Worm (Caenorhabditis elegans) whole organism, late embryonic: ENCODE measurements around the gene Y97E10AR.6.

Source experiments
- K02D7.2 ChIP-seq: sonication (generic microtip); optimal IDR thresholded peaks from 2 replicates; lab custom pipeline; 2017; ENCODE audit warnings: mild to moderate bottlenecking, missing genetic modification characterization, missing compliant biosample characterization
- Y22D7AL.16 ChIP-seq: sonication (generic microtip); optimal IDR thresholded peaks from 2 replicates; lab custom pipeline; 2016; ENCODE audit warnings: missing genetic modification characterization, missing compliant biosample characterization
- ahr-1 ChIP-seq: sonication (generic microtip); optimal IDR thresholded peaks from 2 replicates; lab custom pipeline; 2016; ENCODE audit warnings: missing genetic modification characterization, missing compliant biosample characterization
- ama-1 ChIP-seq: fragments of 150-350 bp; optimal IDR thresholded peaks from 2 replicates; lab custom pipeline; 2014
- ceh-14 ChIP-seq: sonication (generic microtip); optimal IDR thresholded peaks from 2 replicates; lab custom pipeline; 2016; ENCODE audit warnings: missing genotype, missing genetic modification characterization, missing compliant biosample characterization
- ceh-2 ChIP-seq: sonication (generic microtip); optimal IDR thresholded peaks from 2 replicates; lab custom pipeline; 2016; ENCODE audit warnings: missing genotype, missing genetic modification characterization, missing compliant biosample characterization
- ceh-22 ChIP-seq: sonication (generic microtip); optimal IDR thresholded peaks from 2 replicates; lab custom pipeline; 2017; ENCODE audit warnings: missing biosample characterization, missing genetic modification characterization
- ceh-30 ChIP-seq: fragments of 150-350 bp; optimal IDR thresholded peaks from 2 replicates; lab custom pipeline; 2014; ENCODE audit warnings: missing biosample characterization, missing genetic modification characterization
- ceh-31 ChIP-seq: sonication (generic microtip); optimal IDR thresholded peaks from 2 replicates; lab custom pipeline; 2016; ENCODE audit warnings: missing genetic modification characterization, missing compliant biosample characterization
- ceh-34 ChIP-seq: sonication (generic microtip); optimal IDR thresholded peaks from 2 replicates; lab custom pipeline; 2016; ENCODE audit warnings: mild to moderate bottlenecking, missing genetic modification characterization, missing compliant biosample characterization
- ceh-48 ChIP-seq: sonication (generic microtip); optimal IDR thresholded peaks from 2 replicates; lab custom pipeline; 2016; ENCODE audit warnings: missing genetic modification characterization, inconsistent platforms, missing compliant biosample characterization
- che-1 ChIP-seq: sonication (generic microtip); optimal IDR thresholded peaks from 2 replicates; lab custom pipeline; 2016; ENCODE audit warnings: mild to moderate bottlenecking, missing genetic modification characterization, missing compliant biosample characterization
- elt-2 ChIP-seq: sonication (generic microtip); optimal IDR thresholded peaks from 2 replicates; lab custom pipeline; 2016; ENCODE audit warnings: missing genetic modification reagents, missing genetic modification characterization, missing compliant biosample characterization
- elt-4 ChIP-seq: sonication (generic microtip); optimal IDR thresholded peaks from 2 replicates; lab custom pipeline; 2016; ENCODE audit warnings: missing genetic modification characterization, missing compliant biosample characterization
- ets-4 ChIP-seq: sonication (generic microtip); optimal IDR thresholded peaks from 2 replicates; lab custom pipeline; 2016; ENCODE audit warnings: missing genetic modification characterization, missing compliant biosample characterization
- gmeb-2 ChIP-seq: sonication (generic microtip); optimal IDR thresholded peaks from 2 replicates; lab custom pipeline; 2016; ENCODE audit warnings: missing genetic modification characterization, inconsistent platforms, missing compliant biosample characterization
- hlh-13 ChIP-seq: fragments of 200-800 bp; sonication (Bioruptor generic); optimal IDR thresholded peaks from 2 replicates; lab custom pipeline; 2018; ENCODE audit warnings: mild to moderate bottlenecking, missing genetic modification characterization, missing compliant biosample characterization
- hlh-15 ChIP-seq: sonication (generic microtip); optimal IDR thresholded peaks from 2 replicates; lab custom pipeline; 2016; ENCODE audit warnings: missing genetic modification characterization, missing compliant biosample characterization
- hlh-30 ChIP-seq: sonication (generic microtip); optimal IDR thresholded peaks from 2 replicates; lab custom pipeline; 2017; ENCODE audit warnings: antibody characterized with exemption, missing genetic modification characterization, missing compliant biosample characterization; ENCODE audit not compliant: insufficient read depth
- lin-11 ChIP-seq: fragments of 200-800 bp; sonication (Bioruptor generic); optimal IDR thresholded peaks from 2 replicates; lab custom pipeline; 2018; ENCODE audit warnings: mild to moderate bottlenecking, missing genetic modification characterization, missing compliant biosample characterization
- madf-2 ChIP-seq: sonication (generic microtip); optimal IDR thresholded peaks from 2 replicates; lab custom pipeline; 2017; ENCODE audit warnings: missing genetic modification characterization, missing compliant biosample characterization
- nhr-11 ChIP-seq: fragments of 150-350 bp; optimal IDR thresholded peaks from 2 replicates; lab custom pipeline; 2014; ENCODE audit warnings: missing biosample characterization, missing genetic modification characterization
- odd-2 ChIP-seq: sonication (generic microtip); optimal IDR thresholded peaks from 2 replicates; lab custom pipeline; 2017; ENCODE audit warnings: antibody characterized with exemption, mild to moderate bottlenecking, missing genetic modification characterization, missing compliant biosample characterization
- pag-3 ChIP-seq: sonication (generic microtip); optimal IDR thresholded peaks from 2 replicates; lab custom pipeline; 2016; ENCODE audit warnings: missing compliant biosample characterization, missing genetic modification characterization, borderline replicate concordance
- pha-2 ChIP-seq: sonication (generic microtip); optimal IDR thresholded peaks from 2 replicates; lab custom pipeline; 2017; ENCODE audit warnings: mild to moderate bottlenecking, missing genetic modification characterization, missing compliant biosample characterization
- pqm-1 ChIP-seq: sonication (generic microtip); optimal IDR thresholded peaks from 2 replicates; lab custom pipeline; 2016; ENCODE audit warnings: missing genetic modification characterization, missing compliant biosample characterization
- pros-1 ChIP-seq: fragments of 150-350 bp; optimal IDR thresholded peaks from 2 replicates; lab custom pipeline; 2014; ENCODE audit warnings: missing biosample characterization, missing genetic modification reagents, missing genetic modification characterization
- rnt-1 ChIP-seq: sonication (generic microtip); optimal IDR thresholded peaks from 2 replicates; lab custom pipeline; 2016; ENCODE audit warnings: missing genetic modification characterization, missing compliant biosample characterization
- sox-4 ChIP-seq: sonication (generic microtip); optimal IDR thresholded peaks from 2 replicates; lab custom pipeline; 2017; ENCODE audit warnings: mild to moderate bottlenecking, missing genetic modification characterization, inconsistent platforms, missing compliant biosample characterization
- syd-9 ChIP-seq: sonication (generic microtip); optimal IDR thresholded peaks from 2 replicates; lab custom pipeline; 2016; ENCODE audit warnings: mild to moderate bottlenecking, missing genetic modification characterization, moderate library complexity, missing compliant biosample characterization
- tbx-2 ChIP-seq: sonication (generic microtip); optimal IDR thresholded peaks from 2 replicates; lab custom pipeline; 2016; ENCODE audit warnings: missing genetic modification characterization, missing compliant biosample characterization
- unc-3 ChIP-seq, 2 experiments: fragments of 200-800 bp in 1 of 2; sonication (Bioruptor generic) in 1 of 2; sonication (generic microtip) in 1 of 2; conservative IDR thresholded peaks in 1 of 2; optimal IDR thresholded peaks in 1 of 2; 2 replicates each; pipeline versions ENCODE4 v1.3.6 to Lab custom; 2016 to 2022; ENCODE audit warnings: missing compliant biosample characterization in 2 of 2, missing genetic modification characterization in 2 of 2, missing genetic modification reagents in 1 of 2
- unc-55 ChIP-seq: sonication (generic microtip); optimal IDR thresholded peaks from 2 replicates; lab custom pipeline; 2017; ENCODE audit warnings: missing biosample characterization, missing genetic modification reagents, missing genetic modification characterization
- zip-5 ChIP-seq: sonication (generic microtip); optimal IDR thresholded peaks from 2 replicates; lab custom pipeline; 2016; ENCODE audit warnings: missing genetic modification characterization, missing compliant biosample characterization

Y97E10AR.6 gene

ce11 chrV:8044957-8045356 is 31.2 kb upstream of the Y97E10AR.6 start:
- TF ChIP-seq ceh-14 (tag; lab: Kevin White, UChicago), result no peak
- no peak for TF ChIP-seq syd-9 (tag; lab: Kevin White, UChicago)
- TF ChIP-seq rnt-1, result no peak
- no peak for TF ChIP-seq unc-3 (GFP tag; conservative IDR thresholded peaks at IDR 0.05; lab: Robert Waterston, UW)
- TF ChIP-seq unc-3 (tag; optimal IDR thresholded peaks at IDR 0.05; lab: Kevin White, UChicago), result no peak
- no peak for TF ChIP-seq elt-2
- TF ChIP-seq hlh-30, result no peak
- no peak for TF ChIP-seq zip-5
- no peak for TF ChIP-seq hlh-15 (tag; lab: Kevin White, UChicago)
- no peak for TF ChIP-seq ceh-22 (tag; lab: Kevin White, UChicago)
- no peak for TF ChIP-seq hlh-13 (GFP tag; lab: Kevin White, UChicago)
- TF ChIP-seq, all 69 proteins: peak for 0

ce11 chrV:8043664-8044063 is 29.9 kb upstream of the Y97E10AR.6 start:
- TF ChIP-seq ets-4 (tag; lab: Kevin White, UChicago), result no peak
- no peak for TF ChIP-seq ceh-22 (tag; lab: Kevin White, UChicago)
- no peak for TF ChIP-seq che-1 (tag; lab: Kevin White, UChicago)
- no peak for TF ChIP-seq madf-2 (tag; lab: Kevin White, UChicago)
- TF ChIP-seq ceh-34 (tag; lab: Kevin White, UChicago), result no peak
- no peak for TF ChIP-seq K02D7.2 (tag; lab: Kevin White, UChicago)
- TF ChIP-seq ceh-30 (tag; lab: Kevin White, UChicago), result no peak
- TF ChIP-seq pros-1 (tag; lab: Kevin White, UChicago), result no peak
- TF ChIP-seq, all 69 proteins: peak for 0

ce11 chrV:8041336-8041868 is 27.7 kb upstream of the Y97E10AR.6 start:
- TF ChIP-seq odd-2 (tag; lab: Kevin White, UChicago) (no peak), ceh-48 (no peak), unc-55 (GFP tag; lab: Kevin White, UChicago) (no peak), pha-2 (tag; lab: Kevin White, UChicago) (no peak), nhr-11 (no peak), ahr-1 (tag; lab: Kevin White, UChicago) (no peak), gmeb-2 (no peak), Y22D7AL.16 (tag; lab: Kevin White, UChicago) (no peak), lin-11 (tag; lab: Kevin White, UChicago) (no peak), pqm-1 (no peak), elt-2 (no peak), elt-4 (no peak), ceh-2 (tag; lab: Kevin White, UChicago) (no peak), sox-4 (tag; lab: Kevin White, UChicago) (no peak)

ce11 chrV:8040247-8041084 is 26.7 kb upstream of the Y97E10AR.6 start:
- TF ChIP-seq madf-2 (tag; lab: Kevin White, UChicago) (no peak), ceh-31 (tag; lab: Kevin White, UChicago) (peak; percentile 29), tbx-2 (tag; lab: Kevin White, UChicago) (peak; percentile 10), ama-1 (peak; percentile 85)

ce11 chrV:8039606-8040005 is 25.9 kb upstream of the Y97E10AR.6 start:
- TF ChIP-seq pag-3 (tag; lab: Kevin White, UChicago), result no peak
- TF ChIP-seq ceh-48, result no peak
